Fruit fly (Drosophila melanogaster): ENCODE data around the gene CG18223.

CG18223 gene

DNA sequence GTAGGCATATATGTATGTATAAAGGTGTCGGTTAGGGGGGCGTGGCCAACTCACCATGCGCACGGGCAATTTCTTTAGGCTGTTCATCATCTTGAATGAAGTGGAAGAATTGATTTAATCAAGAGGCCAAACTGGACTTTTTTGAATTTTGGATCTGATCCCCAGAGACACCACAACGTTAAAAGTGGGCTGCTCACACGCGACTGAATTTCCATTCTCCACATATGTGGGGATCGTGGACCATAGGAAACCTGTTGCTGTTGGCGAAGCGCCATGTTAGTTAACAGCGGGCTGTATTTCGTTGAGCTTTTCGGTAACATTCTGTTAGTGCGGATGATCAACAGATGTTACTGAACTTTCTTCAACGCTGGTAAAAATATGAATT is 22.0 kb downstream of the CG18223 start, which contains the start of gene CG3902 (continued):
- TF ChIP-seq CG34224 (GFP tag; IDR thresholded peaks at IDR 0.05; ENCODE audit: partially characterized antibody) (peak; percentile 6; the same call in 2 of the 3 replicates), lola (GFP tag; optimal IDR thresholded peaks at IDR 0.05) (no peak), pum (GFP tag; optimal IDR thresholded peaks at IDR 0.05) (no peak), danr (GFP tag; IDR thresholded peaks at IDR 0.05) (no peak), CG7556 (GFP tag; optimal IDR thresholded peaks at IDR 0.05) (no peak), CG6272 (GFP tag; IDR thresholded peaks at IDR 0.05) (no peak), CG5953 (GFP tag; IDR thresholded peaks at IDR 0.05) (peak; percentile 67), CG12104 (GFP tag; optimal IDR thresholded peaks at IDR 0.05) (no peak), unpg (GFP tag; optimal IDR thresholded peaks at IDR 0.05) (peak; percentile 35), Opbp (GFP tag; IDR thresholded peaks at IDR 0.05; ENCODE audit: partially characterized antibody) (peak; percentile 66; the same call in 1 of the 3 replicates), E2f2 (GFP tag; IDR thresholded peaks at IDR 0.05) (peak; percentile 12; the same call in 1 of the 2 replicates), CG14860 (GFP tag; IDR thresholded peaks at IDR 0.05; ENCODE audit: partially characterized antibody) (no peak), Asciz (GFP tag; optimal IDR thresholded peaks at IDR 0.05) (no peak), CG13775 (GFP tag; optimal IDR thresholded peaks at IDR 0.05) (no peak), CG18011 (GFP tag; optimal IDR thresholded peaks at IDR 0.05) (peak; percentile 19)

DNA sequence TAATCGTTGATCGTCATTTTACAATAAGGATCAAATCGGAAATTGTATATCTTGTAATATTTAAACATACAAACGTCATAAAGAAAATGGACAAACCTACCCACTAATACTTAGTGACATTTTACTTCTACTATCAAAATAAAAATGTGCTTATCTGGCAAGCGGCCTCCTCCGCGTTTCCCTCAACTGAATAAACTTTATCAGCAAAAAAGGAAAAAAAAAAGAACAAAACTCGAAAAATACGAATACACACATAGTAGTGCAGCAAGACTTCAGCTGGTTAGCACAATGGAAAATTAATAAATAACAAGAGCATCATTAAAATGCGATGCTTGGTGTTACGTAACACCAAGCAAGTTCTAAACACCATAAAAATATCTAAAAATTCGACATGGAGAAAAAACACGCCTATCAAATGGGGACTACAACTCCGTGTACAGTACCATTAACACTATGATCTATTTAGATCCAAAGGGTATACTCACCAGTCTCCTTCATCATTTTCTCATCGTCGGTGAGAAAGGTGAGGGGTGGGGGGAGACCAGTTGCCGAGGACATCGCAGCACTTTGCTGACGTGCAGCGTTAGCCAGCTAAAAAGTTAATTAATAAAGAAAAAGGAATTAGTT is 22.5 kb downstream of the CG18223 start:
- TF ChIP-seq D19A (tag; optimal IDR thresholded peaks at IDR 0.05) (no peak), sens (GFP tag) (peak; percentile 12), CG11247 (GFP tag; IDR thresholded peaks at IDR 0.05) (no peak), run (tag; optimal IDR thresholded peaks at IDR 0.05) (no peak), CG1792 (GFP tag; optimal IDR thresholded peaks at IDR 0.05) (no peak), CG14860 (GFP tag; IDR thresholded peaks at IDR 0.05; ENCODE audit: partially characterized antibody) (no peak), CG8089 (GFP tag; optimal IDR thresholded peaks at IDR 0.05) (no peak), CG6683 (GFP tag; optimal IDR thresholded peaks at IDR 0.05) (no peak), CG17186 (GFP tag; optimal IDR thresholded peaks at IDR 0.05) (no peak), CG3065 (GFP tag; optimal IDR thresholded peaks at IDR 0.05) (no peak), Meics (GFP tag; optimal IDR thresholded peaks at IDR 0.05) (no peak), Hand (GFP tag; optimal IDR thresholded peaks at IDR 0.05) (no peak), salm (tag; optimal IDR thresholded peaks at IDR 0.05) (no peak), CG17612 (GFP tag; IDR thresholded peaks at IDR 0.05) (0 out of 2 replicates have a peak, but pooled peaks have one; percentile 11), peb (GFP tag; IDR thresholded peaks at IDR 0.05) (no peak), CG33557 (GFP tag; optimal IDR thresholded peaks at IDR 0.05) (no peak), Atf6 (GFP tag; IDR thresholded peaks at IDR 0.05) (no peak), CG10366 (GFP tag; IDR thresholded peaks at IDR 0.05) (no peak), Pdp1 (GFP tag; optimal IDR thresholded peaks at IDR 0.05) (peak in 1 of 2 experiments; percentile 97), GATAe (GFP tag; conservative IDR thresholded peaks at IDR 0.05) (peak; percentile 44; the same call in 1 of the 2 replicates), CG5953 (GFP tag; IDR thresholded peaks at IDR 0.05) (no peak), ttk (GFP tag; IDR thresholded peaks at IDR 0.05) (no peak), nom (GFP tag; optimal IDR thresholded peaks at IDR 0.05) (peak; percentile 12), trh (GFP tag; optimal IDR thresholded peaks at IDR 0.05) (no peak), CG18599 (GFP tag; optimal IDR thresholded peaks at IDR 0.05) (no peak), kni (GFP tag; optimal IDR thresholded peaks at IDR 0.05) (peak; percentile 32), Dek (tag; optimal IDR thresholded peaks at IDR 0.05) (no peak), CG4820 (GFP tag; optimal IDR thresholded peaks at IDR 0.05) (no peak), Spps (tag; optimal IDR thresholded peaks at IDR 0.05) (no peak), scrt (GFP tag; optimal IDR thresholded peaks at IDR 0.05) (no peak), CG7372 (GFP tag; IDR thresholded peaks at IDR 0.05) (no peak), cg (GFP tag; optimal IDR thresholded peaks at IDR 0.05) (peak; percentile 5), CG32772 (GFP tag; IDR thresholded peaks at IDR 0.05) (no peak), fd96Cb (tag; optimal IDR thresholded peaks at IDR 0.05) (no peak), amos (GFP tag; IDR thresholded peaks at IDR 0.05; ENCODE audit: partially characterized antibody) (no peak)
